Worm (Caenorhabditis elegans) whole organism, early embryonic: ENCODE measurements around the gene emb-4.

Experiments used
- B0310.2 ChIP-seq: sonication (generic microtip); optimal IDR thresholded peaks from 2 replicates; lab custom pipeline; 2016; ENCODE audit warnings: mild to moderate bottlenecking, missing genetic modification characterization, missing compliant biosample characterization
- F13C5.2 ChIP-seq: sonication (generic microtip); optimal IDR thresholded peaks from 2 replicates; lab custom pipeline; 2017; ENCODE audit warnings: mild to moderate bottlenecking, missing genetic modification characterization, inconsistent platforms, missing compliant biosample characterization
- aly-1 ChIP-seq: sonication (generic microtip); optimal IDR thresholded peaks from 2 replicates; lab custom pipeline; 2016; ENCODE audit warnings: missing genetic modification characterization, missing compliant biosample characterization
- ama-1 ChIP-seq: fragments of 150-350 bp; optimal IDR thresholded peaks from 2 replicates; lab custom pipeline; 2014
- ceh-13 ChIP-seq: fragments of 200-800 bp; sonication (Bioruptor generic); optimal IDR thresholded peaks from 2 replicates; lab custom pipeline; 2018; ENCODE audit warnings: mild to moderate bottlenecking, missing genetic modification characterization, missing compliant biosample characterization
- ceh-36 ChIP-seq: sonication (generic microtip); optimal IDR thresholded peaks from 2 replicates; lab custom pipeline; 2016; ENCODE audit warnings: missing genetic modification characterization, inconsistent platforms, missing compliant biosample characterization
- ets-7 ChIP-seq: sonication (generic microtip); optimal IDR thresholded peaks from 2 replicates; lab custom pipeline; 2016; ENCODE audit warnings: missing genotype, missing genetic modification characterization, missing compliant biosample characterization
- flt-1 ChIP-seq: fragments of 200-800 bp; sonication (Bioruptor generic); IDR thresholded peaks from 2 replicates; pipeline ENCODE4 v1.3.6; 2022; ENCODE audit warnings: missing genetic modification characterization, missing compliant biosample characterization
- hmbx-1 ChIP-seq: sonication (generic microtip); optimal IDR thresholded peaks from 2 replicates; lab custom pipeline; 2016; ENCODE audit warnings: mild to moderate bottlenecking, missing genetic modification characterization, missing compliant biosample characterization
- hnd-1 ChIP-seq: sonication (generic microtip); optimal IDR thresholded peaks from 2 replicates; lab custom pipeline; 2016; ENCODE audit warnings: missing genetic modification characterization, missing compliant biosample characterization
- scrt-1 ChIP-seq: fragments of 200-800 bp; sonication (Bioruptor generic); IDR thresholded peaks from 2 replicates; pipeline ENCODE4 v1.3.6; 2022; ENCODE audit warnings: missing genetic modification characterization, missing compliant biosample characterization
- tbx-11 ChIP-seq: fragments of 200-800 bp; sonication (Bioruptor generic); IDR thresholded peaks from 2 replicates; pipeline ENCODE4 v1.3.6; 2022; ENCODE audit warnings: missing genetic modification characterization, missing compliant biosample characterization
- tbx-37 ChIP-seq: fragments of 200-800 bp; sonication (Bioruptor generic); conservative IDR thresholded peaks from 2 replicates; pipeline ENCODE4 v1.3.6; 2022; ENCODE audit warnings: missing genetic modification reagents, missing genetic modification characterization, missing compliant biosample characterization
- tra-4 ChIP-seq: sonication (generic microtip); optimal IDR thresholded peaks from 2 replicates; lab custom pipeline; 2017; ENCODE audit warnings: missing genetic modification characterization, missing compliant biosample characterization

DNA sequence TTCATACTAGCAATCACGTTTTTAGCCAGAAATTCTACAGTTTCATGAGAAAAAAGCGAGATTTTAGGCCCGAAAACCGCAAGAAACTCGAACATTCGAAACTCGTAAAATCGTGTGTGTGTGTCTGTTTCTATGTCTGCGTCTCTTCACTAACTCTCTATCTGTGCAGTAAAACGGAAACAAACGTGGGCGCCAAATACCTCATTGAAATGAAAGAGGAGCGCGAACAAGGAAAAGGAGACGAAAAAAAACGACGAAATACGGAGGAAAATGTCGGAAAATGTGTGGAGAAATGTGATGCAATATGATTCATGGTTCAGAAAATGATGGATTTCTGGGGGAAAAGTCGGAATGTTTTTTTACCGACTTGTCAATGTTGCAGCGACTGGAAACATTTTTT lies 26.3 kb downstream of the emb-4 start:
- no peak for TF ChIP-seq hmbx-1 (tag; lab: Kevin White, UChicago)
- no peak for TF ChIP-seq tbx-11 (GFP tag; lab: Robert Waterston, UW)
- no peak for TF ChIP-seq ceh-13
- no peak for TF ChIP-seq ama-1
- no peak for TF ChIP-seq flt-1 (GFP tag; lab: Robert Waterston, UW)
- TF ChIP-seq B0310.2 (tag; lab: Kevin White, UChicago) = no peak
- TF ChIP-seq hnd-1 (tag; lab: Kevin White, UChicago) = no peak
- TF ChIP-seq tra-4 (tag; lab: Kevin White, UChicago) = no peak
- no peak for TF ChIP-seq ceh-36 (tag; lab: Kevin White, UChicago)
- no peak for TF ChIP-seq ets-7 (tag; lab: Kevin White, UChicago)
- TF ChIP-seq scrt-1 = no peak
- TF ChIP-seq aly-1 (tag; lab: Kevin White, UChicago) = no peak
- no peak for TF ChIP-seq F13C5.2 (tag; lab: Kevin White, UChicago)
- no peak for TF ChIP-seq tbx-37 (GFP tag; lab: Robert Waterston, UW)
